Worm (Caenorhabditis elegans): ENCODE measurements around the gene C56G2.22.
A peak's percentile ranks its signal among the peaks of the same experiment; 100 is the strongest.

The C56G2.22 gene

ce11 chrIII:6339919-6340434, 6.3 kb upstream of the C56G2.22 start, which contains the start of gene let-767 (continued):
- TF ChIP-seq zip-2 (tag; optimal IDR thresholded peaks at IDR 0.05) = no peak
- TF ChIP-seq dmd-8 (GFP tag; IDR thresholded peaks at IDR 0.05) = no peak
- no peak for TF ChIP-seq F10B5.3 (tag; optimal IDR thresholded peaks at IDR 0.05)
- no peak for TF ChIP-seq nhr-48 (tag; optimal IDR thresholded peaks at IDR 0.05)

ce11 chrIII:6341878-6342453, 4.3 kb upstream of the C56G2.22 start, which contains the start of gene rpn-13:
TSS of gene rpn-13 (minus strand) at chrIII:6341928.
- TF ChIP-seq mxl-3 (GFP tag; optimal IDR thresholded peaks at IDR 0.05) = no peak
- TF ChIP-seq gei-8 (GFP tag; optimal IDR thresholded peaks at IDR 0.05) = no peak
- TF ChIP-seq lir-3 (tag; optimal IDR thresholded peaks at IDR 0.05) = no peak
- no peak for TF ChIP-seq nhr-48 (tag; optimal IDR thresholded peaks at IDR 0.05)
- TF ChIP-seq ama-1 (optimal IDR thresholded peaks at IDR 0.05) = no peak
- no peak for TF ChIP-seq nhr-111 (GFP tag; optimal IDR thresholded peaks at IDR 0.05)
- no peak for TF ChIP-seq lin-1 (GFP tag; IDR thresholded peaks at IDR 0.05)
- no peak for TF ChIP-seq Y48G9A.11 (GFP tag; IDR thresholded peaks at IDR 0.05)
- TF ChIP-seq nhr-11 (tag; optimal IDR thresholded peaks at IDR 0.05) = no peak
- TF ChIP-seq F26F4.8 (GFP tag; conservative IDR thresholded peaks at IDR 0.05) = no peak
- TF ChIP-seq egl-27 (tag; optimal IDR thresholded peaks at IDR 0.05) = no peak
- no peak for TF ChIP-seq F10B5.3 (tag; optimal IDR thresholded peaks at IDR 0.05)
- no peak for TF ChIP-seq tag-97 (GFP tag; IDR thresholded peaks at IDR 0.05)
- no peak for TF ChIP-seq nhr-25 (tag; optimal IDR thresholded peaks at IDR 0.05; ENCODE audit: borderline replicate concordance, insufficient read depth)
- no peak for TF ChIP-seq lin-29 (GFP tag; IDR thresholded peaks at IDR 0.05)
- no peak for TF ChIP-seq F44E2.7 (GFP tag; IDR thresholded peaks at IDR 0.05)
- peak in 1 of 2 experiments; percentile 94 for TF ChIP-seq unc-62 (GFP tag; optimal IDR thresholded peaks at IDR 0.05 in 1 of 2)
- no peak for TF ChIP-seq unc-62 (tag; optimal IDR thresholded peaks at IDR 0.05)
- TF ChIP-seq fkh-10 (GFP tag; optimal IDR thresholded peaks at IDR 0.05) = peak; percentile 22
- no peak for TF ChIP-seq T26A8.4 (GFP tag; IDR thresholded peaks at IDR 0.05)
- TF ChIP-seq attf-4 (tag; optimal IDR thresholded peaks at IDR 0.05) = no peak
- TF ChIP-seq snpc-4 (tag; optimal IDR thresholded peaks at IDR 0.05) = no peak
- TF ChIP-seq F37D6.2 (tag; optimal IDR thresholded peaks at IDR 0.05) = no peak
- no peak for TF ChIP-seq saeg-2 (GFP tag; IDR thresholded peaks at IDR 0.05)
- no peak for TF ChIP-seq ceh-32 (tag; optimal IDR thresholded peaks at IDR 0.05; ENCODE audit: poor library complexity)
- peak; percentile 36 for TF ChIP-seq hlh-11 (tag; optimal IDR thresholded peaks at IDR 0.05)
- peak; percentile 51 for TF ChIP-seq dpl-1 (GFP tag; optimal IDR thresholded peaks at IDR 0.05)
- TF ChIP-seq pqm-1 (tag; optimal IDR thresholded peaks at IDR 0.05) = no peak
- TF ChIP-seq lin-39 (tag; optimal IDR thresholded peaks at IDR 0.05) = no peak
- no peak for TF ChIP-seq spr-3 (GFP tag; optimal IDR thresholded peaks at IDR 0.05)
- no peak for TF ChIP-seq nhr-42 (GFP tag; IDR thresholded peaks at IDR 0.05)
- peak; percentile 31 for TF ChIP-seq rbr-2 (tag; optimal IDR thresholded peaks at IDR 0.05)
- TF ChIP-seq F49E8.2 (tag; optimal IDR thresholded peaks at IDR 0.05; ENCODE audit: borderline replicate concordance) = no peak
- TF ChIP-seq ztf-11 (tag; optimal IDR thresholded peaks at IDR 0.05) = no peak
- no peak for TF ChIP-seq arid-1 (GFP tag; conservative IDR thresholded peaks at IDR 0.05)
- no peak for TF ChIP-seq Y75B8A.6 (GFP tag; IDR thresholded peaks at IDR 0.05)
- TF ChIP-seq nhr-76 (tag; optimal IDR thresholded peaks at IDR 0.05) = no peak
- peak; percentile 5 for TF ChIP-seq nhr-28 (tag; optimal IDR thresholded peaks at IDR 0.05)
- TF ChIP-seq php-3 (GFP tag; IDR thresholded peaks at IDR 0.05) = no peak
- no peak for TF ChIP-seq lin-15B (tag; optimal IDR thresholded peaks at IDR 0.05)
- TF ChIP-seq T20F7.1 (GFP tag; optimal IDR thresholded peaks at IDR 0.05) = peak; percentile 59
- TF ChIP-seq zip-2 (tag; optimal IDR thresholded peaks at IDR 0.05) = no peak
- TF ChIP-seq egl-43 (GFP tag; IDR thresholded peaks at IDR 0.05) = no peak
- peak; percentile 96 for TF ChIP-seq hlh-30 (tag; optimal IDR thresholded peaks at IDR 0.05; ENCODE audit: insufficient read depth)
- TF ChIP-seq zag-1 (tag; optimal IDR thresholded peaks at IDR 0.05) = no peak
- TF ChIP-seq lin-38 (GFP tag; IDR thresholded peaks at IDR 0.05) = no peak
- peak; percentile 53 for TF ChIP-seq dve-1 (tag; optimal IDR thresholded peaks at IDR 0.05; ENCODE audit: insufficient read depth)
- no peak for TF ChIP-seq daf-8 (GFP tag; IDR thresholded peaks at IDR 0.05)

Data from whole organism, L4 larva.